Fruit fly (Drosophila melanogaster) whole organism, adult: ENCODE data around the gene tna.

Experiments
- CG11617 ChIP-seq: fragments of 200-800 bp; sonication (Bioruptor generic); optimal IDR thresholded peaks from 2 replicates; lab custom pipeline; 2017; ENCODE audit warnings: mild to moderate bottlenecking, missing biosample characterization, missing genetic modification reagents, missing genetic modification characterization
- CG12768 ChIP-seq: fragments of 200-800 bp; sonication (Bioruptor generic); optimal IDR thresholded peaks from 2 replicates; lab custom pipeline; 2017; ENCODE audit warnings: missing biosample characterization, missing genetic modification characterization, mild to moderate bottlenecking, moderate library complexity, missing genetic modification reagents
- CG14711 ChIP-seq: fragments of 200-800 bp; sonication (Bioruptor generic); optimal IDR thresholded peaks from 2 replicates; lab custom pipeline; 2018; ENCODE audit warnings: missing biosample characterization, mild to moderate bottlenecking, missing genetic modification characterization, moderate library complexity
- CG1620 ChIP-seq: fragments of 200-800 bp; sonication (Bioruptor generic); optimal IDR thresholded peaks from 2 replicates; lab custom pipeline; 2016; ENCODE audit warnings: missing biosample characterization, missing genetic modification characterization
- CG33017 ChIP-seq: fragments of 200-800 bp; sonication (Bioruptor generic); optimal IDR thresholded peaks from 2 replicates; lab custom pipeline; 2018; ENCODE audit warnings: missing biosample characterization, mild to moderate bottlenecking, missing genetic modification characterization, moderate library complexity
- CG5204 ChIP-seq: fragments of 200-800 bp; sonication (Bioruptor generic); optimal IDR thresholded peaks from 2 replicates; lab custom pipeline; 2016; ENCODE audit warnings: missing biosample characterization, missing genetic modification characterization
- CG7045 ChIP-seq: fragments of 200-800 bp; sonication (Bioruptor generic); optimal IDR thresholded peaks from 2 replicates; lab custom pipeline; 2017; ENCODE audit warnings: missing biosample characterization, mild to moderate bottlenecking, missing genetic modification characterization
- CG7101 ChIP-seq: fragments of 200-800 bp; sonication (Bioruptor generic); optimal IDR thresholded peaks from 2 replicates; lab custom pipeline; 2018; ENCODE audit warnings: missing biosample characterization, mild to moderate bottlenecking, missing genetic modification characterization, moderate library complexity
- Clk ChIP-seq: fragments of 200-800 bp; sonication (Bioruptor generic); optimal IDR thresholded peaks from 2 replicates; lab custom pipeline; 2017; ENCODE audit warnings: missing biosample characterization, missing genetic modification characterization
- Crg-1 ChIP-seq: fragments of 200-800 bp; sonication (Bioruptor generic); optimal IDR thresholded peaks from 2 replicates; lab custom pipeline; 2016; ENCODE audit warnings: missing biosample characterization, missing genetic modification characterization
- Hr96 ChIP-seq: fragments of 200-800 bp; sonication (Bioruptor generic); optimal IDR thresholded peaks from 2 replicates; lab custom pipeline; 2016; ENCODE audit warnings: missing biosample characterization, missing genetic modification characterization
- Mnt ChIP-seq: fragments of 200-800 bp; sonication (Bioruptor generic); optimal IDR thresholded peaks from 2 replicates; lab custom pipeline; 2016; ENCODE audit warnings: missing biosample characterization, mild to moderate bottlenecking, missing genetic modification characterization
- bab1 ChIP-seq: fragments of 200-800 bp; sonication (Bioruptor generic); optimal IDR thresholded peaks from 3 replicates; lab custom pipeline; 2019; ENCODE audit warnings: missing biosample characterization, mild to moderate bottlenecking, missing genetic modification characterization, moderate library complexity
- cic ChIP-seq: fragments of 200-800 bp; sonication (Bioruptor generic); optimal IDR thresholded peaks from 2 replicates; lab custom pipeline; 2017; ENCODE audit warnings: missing biosample characterization, mild to moderate bottlenecking, missing genetic modification characterization, moderate library complexity
- cnc ChIP-seq, 2 experiments: fragments of >200 bp; optimal IDR thresholded peaks; 2 replicates each; lab custom pipeline; 2017
- kay ChIP-seq: fragments of 200-800 bp; sonication (Bioruptor generic); peaks from one replicate; lab custom pipeline; 2016; ENCODE audit warnings: missing biosample characterization, missing genetic modification characterization, borderline replicate concordance
- ovo ChIP-seq: fragments of 200-800 bp; sonication (Bioruptor generic); optimal IDR thresholded peaks from 2 replicates; lab custom pipeline; 2016; ENCODE audit warnings: missing biosample characterization, missing genetic modification characterization
- pad ChIP-seq: fragments of 200-800 bp; sonication (Bioruptor generic); optimal IDR thresholded peaks from 3 replicates; lab custom pipeline; 2017; ENCODE audit warnings: missing biosample characterization, missing genetic modification characterization, mild to moderate bottlenecking, moderate library complexity, missing genetic modification reagents
- tj ChIP-seq: fragments of 200-800 bp; sonication (Bioruptor generic); optimal IDR thresholded peaks from 3 replicates; lab custom pipeline; 2017; ENCODE audit warnings: missing biosample characterization, mild to moderate bottlenecking, missing genetic modification characterization, moderate library complexity
- toe ChIP-seq: fragments of 200-800 bp; sonication (Bioruptor generic); optimal IDR thresholded peaks from 2 replicates; lab custom pipeline; 2016; ENCODE audit warnings: missing biosample characterization, missing genetic modification characterization

Gene tna

dm6 chr3L:10827348-10827747 lies 8.0 kb upstream of the tna start:
- TF ChIP-seq Mnt (GFP tag; lab: Kevin White, UChicago) = no peak
- TF ChIP-seq kay (GFP tag; lab: Kevin White, UChicago) = no peak

DNA sequence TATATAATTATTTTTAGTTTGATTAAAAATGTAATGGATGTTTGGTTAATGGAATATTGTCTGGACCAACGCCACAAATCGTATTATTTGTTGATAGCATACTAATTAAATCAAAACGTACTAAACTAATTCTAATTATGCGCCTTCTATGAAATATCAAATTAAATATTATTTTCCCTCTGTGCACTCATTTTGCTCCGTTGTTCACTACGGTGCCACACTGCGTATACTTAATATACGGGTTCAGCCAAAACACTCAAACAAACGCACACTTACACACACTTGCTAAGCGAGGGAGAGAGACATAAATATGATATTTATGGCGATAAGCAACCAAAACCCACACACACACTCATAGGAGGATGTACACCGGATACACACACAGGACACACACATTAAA lies 6.2 kb upstream of the tna start:
- TF ChIP-seq Mnt (GFP tag; lab: Kevin White, UChicago) = no peak
- TF ChIP-seq CG7045 (GFP tag; lab: Kevin White, UChicago) = no peak
- no peak for TF ChIP-seq CG12768 (GFP tag; lab: Kevin White, UChicago)
- no peak for TF ChIP-seq tj
- TF ChIP-seq CG1620 (GFP tag; lab: Kevin White, UChicago) = no peak
- no peak for TF ChIP-seq CG7101 (tag; lab: Kevin White, UChicago)
- no peak for TF ChIP-seq bab1 (GFP tag; lab: Kevin White, UChicago)
- no peak for TF ChIP-seq CG33017 (tag; lab: Kevin White, UChicago)
- no peak for TF ChIP-seq Crg-1 (GFP tag; lab: Kevin White, UChicago)
- no peak for TF ChIP-seq pad
- no peak for TF ChIP-seq CG11617 (GFP tag; lab: Kevin White, UChicago)
- no peak for TF ChIP-seq Clk (GFP tag; lab: Kevin White, UChicago)

- no peak for TF ChIP-seq CG1620 (GFP tag; lab: Kevin White, UChicago)
- TF ChIP-seq Crg-1 (GFP tag; lab: Kevin White, UChicago) = no peak
- TF ChIP-seq CG33017 (tag; lab: Kevin White, UChicago) = no peak
- no peak for TF ChIP-seq CG5204 (GFP tag; lab: Kevin White, UChicago)
- TF ChIP-seq CG7101 (tag; lab: Kevin White, UChicago) = no peak
- no peak for TF ChIP-seq cnc (optimal IDR thresholded peaks at IDR 0.05; lab: Kevin White, UChicago)
- no peak for TF ChIP-seq cic (GFP tag; lab: Kevin White, UChicago)
- TF ChIP-seq bab1 (GFP tag; lab: Kevin White, UChicago) = no peak
- no peak for TF ChIP-seq Clk (GFP tag; lab: Kevin White, UChicago)
- no peak for TF ChIP-seq Hr96 (GFP tag; lab: Kevin White, UChicago)
- no peak for TF ChIP-seq pad
- TF ChIP-seq CG14711 (tag; lab: Kevin White, UChicago) = no peak
- TF ChIP-seq kay (GFP tag; lab: Kevin White, UChicago) = no peak
These were observed 2.1 kb upstream of the tna start for dm6 chr3L:10833222-10833621.

- TF ChIP-seq kay (GFP tag; lab: Kevin White, UChicago) (peak; percentile 55), CG5204 (GFP tag; lab: Kevin White, UChicago) (no peak), Mnt (GFP tag; lab: Kevin White, UChicago) (no peak), CG14711 (tag; lab: Kevin White, UChicago) (no peak), tj (no peak), CG7101 (tag; lab: Kevin White, UChicago) (no peak)
These were observed 2.8 kb downstream of the tna start for dm6 chr3L:10837869-10838783.

dm6 chr3L:10840867-10841266 lies 5.5 kb downstream of the tna start:
- TF ChIP-seq cic (GFP tag; lab: Kevin White, UChicago) = no peak
- no peak for TF ChIP-seq kay (GFP tag; lab: Kevin White, UChicago)
- no peak for TF ChIP-seq Mnt (GFP tag; lab: Kevin White, UChicago)
- TF ChIP-seq toe (GFP tag; lab: Kevin White, UChicago) = no peak
- no peak for TF ChIP-seq CG11617 (GFP tag; lab: Kevin White, UChicago)
- TF ChIP-seq cnc (optimal IDR thresholded peaks at IDR 0.05; lab: Kevin White, UChicago) = no peak
- TF ChIP-seq pad = no peak
- TF ChIP-seq ovo = no peak
- no peak for TF ChIP-seq CG1620 (GFP tag; lab: Kevin White, UChicago)
- TF ChIP-seq CG7101 (tag; lab: Kevin White, UChicago) = no peak
- no peak for TF ChIP-seq bab1 (GFP tag; lab: Kevin White, UChicago)
- no peak for TF ChIP-seq Crg-1 (GFP tag; lab: Kevin White, UChicago)

DNA sequence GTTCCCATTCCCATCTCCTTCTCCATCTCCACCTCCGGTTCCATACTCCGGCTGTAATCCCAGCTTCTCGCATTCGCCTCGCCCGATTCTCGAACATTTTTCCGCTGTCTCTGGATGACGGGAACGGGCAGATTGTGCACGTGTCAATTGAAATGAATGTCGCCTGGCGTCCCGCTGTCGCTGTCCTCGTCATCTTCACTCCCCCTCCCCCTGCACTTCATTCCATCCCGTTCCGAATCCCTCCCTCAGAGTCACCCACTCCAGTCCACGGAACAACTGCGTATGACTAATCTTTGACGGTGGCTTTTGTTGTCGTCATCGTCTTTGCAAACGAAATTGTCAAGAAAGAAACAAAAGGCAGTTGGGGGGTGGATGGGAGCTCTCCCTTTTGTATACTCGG lies 6.6 kb downstream of the tna start:
- TF ChIP-seq CG1620 (GFP tag; lab: Kevin White, UChicago) (no peak), CG5204 (GFP tag; lab: Kevin White, UChicago) (no peak), CG7045 (GFP tag; lab: Kevin White, UChicago) (no peak), pad (no peak), kay (GFP tag; lab: Kevin White, UChicago) (no peak), Crg-1 (GFP tag; lab: Kevin White, UChicago) (no peak), Mnt (GFP tag; lab: Kevin White, UChicago) (no peak), CG12768 (GFP tag; lab: Kevin White, UChicago) (no peak), CG33017 (tag; lab: Kevin White, UChicago) (no peak), CG11617 (GFP tag; lab: Kevin White, UChicago) (no peak), cnc (optimal IDR thresholded peaks at IDR 0.05; lab: Kevin White, UChicago) (no peak)
